Fruit fly (Drosophila melanogaster) whole organism, embryonic: Measurements from ENCODE around the gene CG17105.

ENCODE experiments used
- Aef1 ChIP-seq: fragments of 200-800 bp; sonication (Bioruptor generic); IDR thresholded peaks from 3 replicates; pipeline ENCODE4 v1.3.6; 2022; ENCODE audit warnings: missing biosample characterization, missing genetic modification characterization
- Atf3 ChIP-seq: fragments of 200-800 bp; sonication (Bioruptor generic); optimal IDR thresholded peaks from 3 replicates; lab custom pipeline; 2016; ENCODE audit warnings: missing biosample characterization, missing genetic modification characterization
- CG10274 ChIP-seq: fragments of 200-800 bp; sonication (Bioruptor generic); optimal IDR thresholded peaks from 3 replicates; lab custom pipeline; 2017; ENCODE audit warnings: missing biosample characterization, mild to moderate bottlenecking, missing genetic modification characterization
- CG12391 ChIP-seq: fragments of 200-800 bp; sonication (Bioruptor generic); optimal IDR thresholded peaks from 3 replicates; lab custom pipeline; 2018; ENCODE audit warnings: missing biosample characterization, mild to moderate bottlenecking, missing genetic modification characterization, moderate library complexity
- CG1529 ChIP-seq: fragments of 200-800 bp; sonication (Bioruptor generic); optimal IDR thresholded peaks from 3 replicates; lab custom pipeline; 2018; ENCODE audit warnings: missing biosample characterization, missing genetic modification characterization
- CG17912 ChIP-seq: fragments of 200-800 bp; sonication (Bioruptor generic); optimal IDR thresholded peaks from 2 replicates; lab custom pipeline; 2018; ENCODE audit warnings: missing biosample characterization, mild to moderate bottlenecking, missing genetic modification characterization
- CG32767 ChIP-seq: fragments of 200-800 bp; sonication (Bioruptor generic); IDR thresholded peaks from 2 replicates; pipeline ENCODE4 v1.3.6; 2022; ENCODE audit warnings: missing biosample characterization, missing genetic modification characterization
- CG32772 ChIP-seq: fragments of 200-800 bp; sonication (Bioruptor generic); IDR thresholded peaks from 2 replicates; pipeline ENCODE4 v1.3.6; 2022; ENCODE audit warnings: missing biosample characterization, missing genetic modification characterization
- CG33213 ChIP-seq: fragments of 200-800 bp; sonication (Bioruptor generic); optimal IDR thresholded peaks from 3 replicates; lab custom pipeline; 2016; ENCODE audit warnings: missing biosample characterization, missing genetic modification characterization
- CG3407 ChIP-seq: fragments of 200-800 bp; sonication (Bioruptor generic); optimal IDR thresholded peaks from 2 replicates; lab custom pipeline; 2018; ENCODE audit warnings: missing biosample characterization, mild to moderate bottlenecking, missing genetic modification characterization
- CG4617 ChIP-seq: fragments of 200-800 bp; sonication (Bioruptor generic); optimal IDR thresholded peaks from 3 replicates; lab custom pipeline; 2016; ENCODE audit warnings: missing biosample characterization, missing genetic modification characterization, borderline replicate concordance
- CG7963 ChIP-seq: fragments of 200-800 bp; sonication (Bioruptor generic); IDR thresholded peaks from 3 replicates; pipeline ENCODE4 v1.3.6; 2022; ENCODE audit warnings: missing biosample characterization, missing genetic modification characterization; ENCODE audit not compliant: partially characterized antibody
- CG8359 ChIP-seq: fragments of 200-800 bp; sonication (Bioruptor generic); optimal IDR thresholded peaks from 2 replicates; lab custom pipeline; 2017; ENCODE audit warnings: missing biosample characterization, mild to moderate bottlenecking, missing genetic modification characterization, borderline replicate concordance
- CkIIα-i1 ChIP-seq: fragments of 200-800 bp; sonication (Bioruptor generic); IDR thresholded peaks from 2 replicates; pipeline ENCODE4 v1.3.6; 2022; ENCODE audit warnings: missing biosample characterization, missing genetic modification characterization
- D19A ChIP-seq: fragments of 200-800 bp; optimal IDR thresholded peaks from 3 replicates; lab custom pipeline; 2019; ENCODE audit warnings: missing biosample characterization, mild to moderate bottlenecking, missing genetic modification characterization, moderate library complexity
- Dbx ChIP-seq: fragments of 200-800 bp; sonication (Bioruptor generic); IDR thresholded peaks from 3 replicates; pipeline ENCODE4 v1.3.6; 2022; ENCODE audit warnings: missing biosample characterization, missing genetic modification characterization
- Elba2 ChIP-seq: fragments of 200-800 bp; sonication (Bioruptor generic); optimal IDR thresholded peaks from 3 replicates; lab custom pipeline; 2016; ENCODE audit warnings: missing biosample characterization, missing genetic modification characterization
- Hey ChIP-seq: fragments of 200-800 bp; sonication (Bioruptor generic); optimal IDR thresholded peaks from 3 replicates; lab custom pipeline; 2018; ENCODE audit warnings: missing biosample characterization, mild to moderate bottlenecking, missing genetic modification characterization
- HmgD ChIP-seq: fragments of 200-800 bp; sonication (Bioruptor generic); optimal IDR thresholded peaks from 3 replicates; lab custom pipeline; 2016; ENCODE audit warnings: missing biosample characterization, missing genetic modification characterization
- Hr3 ChIP-seq: fragments of 200-800 bp; sonication (Bioruptor generic); optimal IDR thresholded peaks from 3 replicates; lab custom pipeline; 2016; ENCODE audit warnings: missing biosample characterization, missing genetic modification characterization
- Lhr ChIP-seq: fragments of 200-800 bp; sonication (Bioruptor generic); optimal IDR thresholded peaks from 3 replicates; lab custom pipeline; 2017; ENCODE audit warnings: mild to moderate bottlenecking, missing biosample characterization, missing genetic modification reagents, missing genetic modification characterization
- MESR4 ChIP-seq: fragments of 200-800 bp; sonication (Bioruptor generic); optimal IDR thresholded peaks from 2 replicates; lab custom pipeline; 2018; ENCODE audit warnings: missing biosample characterization, mild to moderate bottlenecking, missing genetic modification characterization, moderate library complexity
- Mrtf ChIP-seq: fragments of 200-800 bp; sonication (Bioruptor generic); IDR thresholded peaks from 3 replicates; pipeline ENCODE4 v1.3.6; 2022; ENCODE audit warnings: missing biosample characterization, missing genetic modification characterization
- Neu2 ChIP-seq: fragments of 200-800 bp; sonication (Bioruptor generic); optimal IDR thresholded peaks from 3 replicates; lab custom pipeline; 2016; ENCODE audit warnings: missing biosample characterization, missing genetic modification characterization, borderline replicate concordance
- Opbp ChIP-seq: fragments of 200-800 bp; sonication (Bioruptor generic); IDR thresholded peaks from 3 replicates; pipeline ENCODE4 v1.3.6; 2022; ENCODE audit warnings: missing biosample characterization, missing genetic modification characterization; ENCODE audit not compliant: partially characterized antibody
- Ssrp ChIP-seq: fragments of 200-800 bp; sonication (Bioruptor generic); optimal IDR thresholded peaks from 2 replicates; lab custom pipeline; 2018; ENCODE audit warnings: missing biosample characterization, mild to moderate bottlenecking, missing genetic modification characterization, moderate library complexity
- YL-1 ChIP-seq: fragments of 200-800 bp; sonication (Bioruptor generic); optimal IDR thresholded peaks from 3 replicates; lab custom pipeline; 2017; ENCODE audit warnings: missing biosample characterization, mild to moderate bottlenecking, missing genetic modification characterization
- bbx ChIP-seq: fragments of 200-800 bp; sonication (Bioruptor generic); IDR thresholded peaks from 2 replicates; pipeline ENCODE4 v1.3.6; 2022; ENCODE audit warnings: missing biosample characterization, missing genetic modification characterization; ENCODE audit not compliant: partially characterized antibody
- cad ChIP-seq: fragments of >200 bp; optimal IDR thresholded peaks from 2 replicates; lab custom pipeline; 2017; ENCODE audit warnings: missing biosample characterization, missing genetic modification characterization
- cwo ChIP-seq: fragments of 200-800 bp; sonication (Bioruptor generic); optimal IDR thresholded peaks from 3 replicates; lab custom pipeline; 2017; ENCODE audit warnings: missing biosample characterization, missing genetic modification characterization, mild to moderate bottlenecking, moderate library complexity, missing genetic modification reagents
- dmrt99B ChIP-seq: fragments of 200-800 bp; sonication (Bioruptor generic); optimal IDR thresholded peaks from 2 replicates; lab custom pipeline; 2018; ENCODE audit warnings: missing biosample characterization, mild to moderate bottlenecking, missing genetic modification characterization, moderate library complexity
- ems ChIP-seq: fragments of 200-800 bp; sonication (Bioruptor generic); optimal IDR thresholded peaks from 3 replicates; lab custom pipeline; 2016; ENCODE audit warnings: missing biosample characterization, missing genetic modification characterization
- gce ChIP-seq: fragments of 200-800 bp; sonication (Bioruptor generic); IDR thresholded peaks from 3 replicates; pipeline ENCODE4 v1.3.6; 2022; ENCODE audit warnings: missing biosample characterization, missing genetic modification characterization
- grn ChIP-seq: fragments of 200-800 bp; sonication (Bioruptor generic); optimal IDR thresholded peaks from 3 replicates; lab custom pipeline; 2017; ENCODE audit warnings: missing biosample characterization, missing genetic modification characterization
- hth ChIP-seq: fragments of >200 bp; optimal IDR thresholded peaks from 2 replicates; lab custom pipeline; 2017; ENCODE audit warnings: inconsistent platforms
- kah ChIP-seq: fragments of 200-800 bp; sonication (Bioruptor generic); optimal IDR thresholded peaks from 2 replicates; lab custom pipeline; 2018; ENCODE audit warnings: missing biosample characterization, mild to moderate bottlenecking, missing genetic modification characterization
- kay ChIP-seq: fragments of 200-800 bp; sonication (Bioruptor generic); optimal IDR thresholded peaks from 2 replicates; lab custom pipeline; 2016; ENCODE audit warnings: missing biosample characterization, missing genetic modification characterization
- kni ChIP-seq: fragments of 200-800 bp; sonication (Bioruptor generic); optimal IDR thresholded peaks from 3 replicates; lab custom pipeline; 2017; ENCODE audit warnings: mild to moderate bottlenecking, missing biosample characterization, missing genetic modification reagents, missing genetic modification characterization
- nau ChIP-seq: fragments of 200-800 bp; sonication (Bioruptor generic); optimal IDR thresholded peaks from 3 replicates; lab custom pipeline; 2017; ENCODE audit warnings: missing biosample characterization, mild to moderate bottlenecking, missing genetic modification characterization, missing genetic modification reagents
- oc ChIP-seq: fragments of 200-800 bp; sonication (Bioruptor generic); optimal IDR thresholded peaks from 2 replicates; lab custom pipeline; 2018; ENCODE audit warnings: missing biosample characterization, mild to moderate bottlenecking, missing genetic modification characterization, moderate library complexity
- onecut ChIP-seq: fragments of 200-800 bp; sonication (Bioruptor generic); IDR thresholded peaks from 2 replicates; pipeline ENCODE4 v1.3.6; 2022; ENCODE audit warnings: missing biosample characterization, missing genetic modification characterization
- org-1 ChIP-seq: fragments of 200-800 bp; sonication (Bioruptor generic); optimal IDR thresholded peaks from 2 replicates; lab custom pipeline; 2017; ENCODE audit warnings: missing biosample characterization, missing genetic modification characterization
- pb ChIP-seq: fragments of 200-800 bp; sonication (Bioruptor generic); optimal IDR thresholded peaks from 3 replicates; lab custom pipeline; 2016; ENCODE audit warnings: missing biosample characterization, missing genetic modification characterization
- pzg ChIP-seq: fragments of 200-800 bp; sonication (Bioruptor generic); optimal IDR thresholded peaks from 3 replicates; lab custom pipeline; 2018; ENCODE audit warnings: missing biosample characterization, mild to moderate bottlenecking, missing genetic modification characterization, moderate library complexity
- sc ChIP-seq, 3 experiments: fragments of >200 bp in 2 of 3; fragments of 200-800 bp in 1 of 3; sonication (Bioruptor generic) in 1 of 3; optimal IDR thresholded peaks; 2 replicates in 2 of 3; 3 replicates in 1 of 3; lab custom pipeline; 2017; ENCODE audit warnings: mild to moderate bottlenecking in 1 of 3, missing biosample characterization in 1 of 3, missing genetic modification characterization in 1 of 3, missing genetic modification reagents in 1 of 3
- scrt ChIP-seq: fragments of 200-800 bp; sonication (Bioruptor generic); optimal IDR thresholded peaks from 2 replicates; lab custom pipeline; 2018; ENCODE audit warnings: missing biosample characterization, mild to moderate bottlenecking, missing genetic modification characterization, moderate library complexity
- sug ChIP-seq: fragments of 200-800 bp; optimal IDR thresholded peaks from 2 replicates; lab custom pipeline; 2019; ENCODE audit warnings: missing biosample characterization, mild to moderate bottlenecking, missing genetic modification characterization, moderate library complexity
- tgo ChIP-seq: fragments of 200-800 bp; sonication (Bioruptor generic); IDR thresholded peaks from 3 replicates; pipeline ENCODE4 v1.3.6; 2022; ENCODE audit warnings: missing biosample characterization, missing genetic modification characterization
- tio ChIP-seq: fragments of 200-800 bp; sonication (Bioruptor generic); optimal IDR thresholded peaks from 2 replicates; lab custom pipeline; 2017; ENCODE audit warnings: missing biosample characterization, missing genetic modification characterization, inconsistent platforms
- yki ChIP-seq: fragments of >200 bp; optimal IDR thresholded peaks from 3 replicates; lab custom pipeline; 2018
- zen2 ChIP-seq: fragments of 200-800 bp; sonication (Bioruptor generic); IDR thresholded peaks from 3 replicates; pipeline ENCODE4 v1.3.6; 2022; ENCODE audit warnings: missing biosample characterization, missing genetic modification characterization; ENCODE audit not compliant: partially characterized antibody

Gene CG17105

DNA sequence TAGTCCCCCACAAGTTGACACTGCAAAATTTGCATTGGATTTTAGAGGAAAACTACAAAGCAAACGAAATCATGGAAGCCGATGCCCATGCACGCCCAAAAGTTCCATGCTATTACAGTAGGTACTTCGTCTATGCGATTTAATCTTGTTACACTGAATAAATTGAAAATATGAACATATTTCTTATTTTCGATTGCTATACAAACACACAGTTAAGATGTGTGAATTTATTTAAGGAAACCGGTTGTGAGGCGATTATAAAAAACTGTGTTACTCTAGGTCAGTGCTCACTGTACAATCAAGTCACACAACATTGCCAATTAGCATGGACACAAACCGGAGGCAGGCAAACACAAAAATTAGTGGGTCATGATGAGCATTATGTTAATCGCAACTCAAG is 15.2 kb upstream of the CG17105 start (continued):
- no peak for TF ChIP-seq CG17912 (GFP tag; lab: Kevin White, UChicago)
- TF ChIP-seq CG32767 (GFP tag; lab: Robert Waterston, UW): peak; percentile 83
- no peak for TF ChIP-seq Elba2 (GFP tag; lab: Kevin White, UChicago)
- no peak for TF ChIP-seq zen2 (GFP tag; lab: Robert Waterston, UW)
- peak; percentile 82 for TF ChIP-seq CG32772 (GFP tag; lab: Robert Waterston, UW)
- TF ChIP-seq CG1529: peak; percentile 14
- TF ChIP-seq ems: peak; percentile 53
- TF ChIP-seq Hey (tag; lab: Kevin White, UChicago): no peak
- peak; percentile 17 for TF ChIP-seq CG10274 (GFP tag; lab: Kevin White, UChicago)
- TF ChIP-seq bbx (GFP tag; lab: Robert Waterston, UW): no peak
- no peak for TF ChIP-seq hth (lab: Kevin White, UChicago)
- TF ChIP-seq Neu2 (GFP tag; lab: Kevin White, UChicago): no peak
- TF ChIP-seq cwo (GFP tag; lab: Kevin White, UChicago): peak; percentile 69
- no peak for TF ChIP-seq yki (lab: Kevin White, UChicago)
- no peak for TF ChIP-seq HmgD (GFP tag; lab: Kevin White, UChicago)
- no peak for TF ChIP-seq YL-1 (GFP tag; lab: Kevin White, UChicago)
- TF ChIP-seq tio (GFP tag; lab: Kevin White, UChicago): peak; percentile 69
- peak; percentile 43 for TF ChIP-seq CG3407
- no peak for TF ChIP-seq CG8359 (GFP tag; lab: Kevin White, UChicago)
- peak; percentile 89 for TF ChIP-seq Mrtf (GFP tag; lab: Robert Waterston, UW)
- TF ChIP-seq pzg (GFP tag; lab: Kevin White, UChicago): no peak
- peak; percentile 87 for TF ChIP-seq Aef1 (GFP tag; lab: Robert Waterston, UW)
- TF ChIP-seq D19A (tag; lab: Kevin White, UChicago): no peak
- peak; percentile 67 for TF ChIP-seq Atf3 (GFP tag; lab: Kevin White, UChicago)
- TF ChIP-seq dmrt99B (tag; lab: Kevin White, UChicago): peak; percentile 87
- TF ChIP-seq grn (GFP tag; lab: Kevin White, UChicago): no peak
- peak; percentile 70 for TF ChIP-seq pb (GFP tag; lab: Kevin White, UChicago)
- TF ChIP-seq Hr3: peak; percentile 71
- TF ChIP-seq cad (GFP tag; lab: Kevin White, UChicago): no peak
- peak; percentile 47 for TF ChIP-seq sug (tag; lab: Kevin White, UChicago)
- TF ChIP-seq org-1: peak; percentile 51
- no peak for TF ChIP-seq Opbp (GFP tag; lab: Robert Waterston, UW)
- TF ChIP-seq Dbx (GFP tag; lab: Robert Waterston, UW): peak; percentile 64; the same call in 1 of the 3 replicates
- no peak for TF ChIP-seq CG7963 (GFP tag; lab: Robert Waterston, UW)
- peak; percentile 9 for TF ChIP-seq kay (GFP tag; lab: Kevin White, UChicago)
- no peak for TF ChIP-seq sc (optimal IDR thresholded peaks at IDR 0.05; lab: Kevin White, UChicago)
- no peak for TF ChIP-seq sc (GFP tag; optimal IDR thresholded peaks at IDR 0.05; lab: Kevin White, UChicago)
- peak; percentile 33 for TF ChIP-seq kah (GFP tag; lab: Kevin White, UChicago)
- TF ChIP-seq MESR4 (GFP tag; lab: Kevin White, UChicago): no peak
- TF ChIP-seq Lhr: no peak
- peak; percentile 43 for TF ChIP-seq nau
- TF ChIP-seq CG12391: peak; percentile 80
- peak; percentile 31 for TF ChIP-seq CG4617 (GFP tag; lab: Kevin White, UChicago)
- peak; percentile 61 for TF ChIP-seq onecut (GFP tag; lab: Robert Waterston, UW)
- no peak for TF ChIP-seq kni (GFP tag; lab: Kevin White, UChicago)
- peak; percentile 90 for TF ChIP-seq tgo (GFP tag; lab: Robert Waterston, UW)
- peak; percentile 84 for TF ChIP-seq CkIIα-i1 (GFP tag; lab: Robert Waterston, UW)
- TF ChIP-seq gce (GFP tag; lab: Robert Waterston, UW): peak; percentile 77; the same call in 2 of the 3 replicates
- peak; percentile 51 for TF ChIP-seq scrt (GFP tag; lab: Kevin White, UChicago)
- TF ChIP-seq Ssrp: peak; percentile 61
- peak; percentile 57 for TF ChIP-seq oc (tag; lab: Kevin White, UChicago)
- peak; percentile 36 for TF ChIP-seq CG33213 (GFP tag; lab: Kevin White, UChicago)
